Worm (Caenorhabditis elegans): ENCODE data around the gene nlp-79.

- no peak for TF ChIP-seq klf-2 (GFP tag; conservative IDR thresholded peaks at IDR 0.05)
- TF ChIP-seq T22C8.4 (GFP tag; IDR thresholded peaks at IDR 0.05) = no peak
- no peak for TF ChIP-seq med-1 (GFP tag; optimal IDR thresholded peaks at IDR 0.05; ENCODE audit: insufficient read depth)
Observed at ce11 chrIV:13165181-13165580, 15.8 kb downstream of the nlp-79 start, which contains the start of gene scl-14.

Measured in whole organism, midembryonic.